Fruit fly (Drosophila melanogaster) whole organism, embryonic: ENCODE data around the gene nolo.
A peak's percentile ranks its signal among the peaks of the same experiment; 100 is the strongest.

ENCODE experiments used
- Atf3 ChIP-seq: fragments of 200-800 bp; sonication (Bioruptor generic); optimal IDR thresholded peaks from 3 replicates; lab custom pipeline; 2016; ENCODE audit warnings: missing biosample characterization, missing genetic modification characterization
- BtbVII ChIP-seq: fragments of 200-800 bp; sonication (Bioruptor generic); optimal IDR thresholded peaks from 3 replicates; lab custom pipeline; 2017; ENCODE audit warnings: missing biosample characterization, mild to moderate bottlenecking, missing genetic modification characterization
- CG11504 ChIP-seq: fragments of 200-800 bp; sonication (Bioruptor generic); optimal IDR thresholded peaks from 3 replicates; lab custom pipeline; 2019; ENCODE audit warnings: missing biosample characterization, mild to moderate bottlenecking, missing genetic modification characterization, moderate library complexity
- CG12744 ChIP-seq: fragments of 200-800 bp; sonication (Bioruptor generic); optimal IDR thresholded peaks from 2 replicates; lab custom pipeline; 2016; ENCODE audit warnings: missing biosample characterization, missing genetic modification characterization
- CG14441 ChIP-seq: fragments of 200-800 bp; sonication (Bioruptor generic); IDR thresholded peaks from 2 replicates; pipeline ENCODE4 v1.3.6; 2022; ENCODE audit warnings: missing biosample characterization, missing genetic modification characterization
- CG14860 ChIP-seq: fragments of 200-800 bp; sonication (Bioruptor generic); IDR thresholded peaks from 3 replicates; pipeline ENCODE4 v1.3.6; 2022; ENCODE audit warnings: missing biosample characterization, missing genetic modification characterization; ENCODE audit not compliant: partially characterized antibody
- CG15514 ChIP-seq: fragments of 200-800 bp; sonication (Bioruptor generic); optimal IDR thresholded peaks from 3 replicates; lab custom pipeline; 2017; ENCODE audit warnings: missing biosample characterization, missing genetic modification characterization, mild to moderate bottlenecking, moderate library complexity, missing genetic modification reagents
- CG16813 ChIP-seq: fragments of 200-800 bp; sonication (Bioruptor generic); IDR thresholded peaks from 3 replicates; pipeline ENCODE4 v1.3.6; 2022; ENCODE audit warnings: missing biosample characterization, missing genetic modification characterization; ENCODE audit not compliant: partially characterized antibody
- CG18476 ChIP-seq: fragments of 200-800 bp; sonication (Bioruptor generic); optimal IDR thresholded peaks from 2 replicates; lab custom pipeline; 2016; ENCODE audit warnings: missing biosample characterization, mild to moderate bottlenecking, missing genetic modification characterization
- CG2116 ChIP-seq: fragments of 200-800 bp; sonication (Bioruptor generic); optimal IDR thresholded peaks from 3 replicates; lab custom pipeline; 2018; ENCODE audit warnings: missing biosample characterization, mild to moderate bottlenecking, missing genetic modification characterization
- CG2120 ChIP-seq: fragments of 200-800 bp; sonication (Bioruptor generic); optimal IDR thresholded peaks from 3 replicates; lab custom pipeline; 2016; ENCODE audit warnings: missing biosample characterization, missing genetic modification characterization
- CG2678 ChIP-seq: fragments of 200-800 bp; sonication (Bioruptor generic); optimal IDR thresholded peaks from 3 replicates; lab custom pipeline; 2019; ENCODE audit warnings: missing biosample characterization, mild to moderate bottlenecking, missing genetic modification characterization, moderate library complexity
- CG31441 ChIP-seq: fragments of 200-800 bp; sonication (Bioruptor generic); IDR thresholded peaks from 2 replicates; pipeline ENCODE4 v1.3.6; 2022; ENCODE audit warnings: missing biosample characterization, missing genetic modification characterization
- CG4424 ChIP-seq: fragments of 200-800 bp; sonication (Bioruptor generic); optimal IDR thresholded peaks from 3 replicates; lab custom pipeline; 2016; ENCODE audit warnings: missing biosample characterization, missing genetic modification characterization
- CG5180 ChIP-seq: fragments of 200-800 bp; sonication (Bioruptor generic); optimal IDR thresholded peaks from 3 replicates; lab custom pipeline; 2017; ENCODE audit warnings: missing biosample characterization, missing genetic modification characterization, mild to moderate bottlenecking, moderate library complexity, missing genetic modification reagents
- CG6175 ChIP-seq: fragments of 200-800 bp; sonication (Bioruptor generic); IDR thresholded peaks from 3 replicates; pipeline ENCODE4 v1.3.6; 2022; ENCODE audit warnings: missing biosample characterization, missing genetic modification characterization
- CG6791 ChIP-seq: fragments of 200-800 bp; sonication (Bioruptor generic); IDR thresholded peaks from 3 replicates; pipeline ENCODE4 v1.3.6; 2022; ENCODE audit warnings: missing biosample characterization, missing genetic modification characterization; ENCODE audit not compliant: partially characterized antibody
- CG6813 ChIP-seq: fragments of 200-800 bp; sonication (Bioruptor generic); optimal IDR thresholded peaks from 2 replicates; lab custom pipeline; 2017; ENCODE audit warnings: missing biosample characterization, missing genetic modification characterization, mild to moderate bottlenecking, moderate library complexity, missing genetic modification reagents
- CG8924 ChIP-seq: fragments of 200-800 bp; optimal IDR thresholded peaks from 3 replicates; lab custom pipeline; 2019; ENCODE audit warnings: missing biosample characterization, mild to moderate bottlenecking, missing genetic modification characterization, moderate library complexity
- Dll ChIP-seq: fragments of 200-800 bp; sonication (Bioruptor generic); IDR thresholded peaks from 4 replicates; pipeline ENCODE4 v1.3.6; 2022; ENCODE audit warnings: missing biosample characterization, missing genetic modification characterization; ENCODE audit not compliant: partially characterized antibody
- Doc2 ChIP-seq: fragments of 200-800 bp; sonication (Bioruptor generic); IDR thresholded peaks from 2 replicates; pipeline ENCODE4 v1.3.6; 2022; ENCODE audit warnings: missing biosample characterization, missing genetic modification characterization
- Dp ChIP-seq: fragments of 200-800 bp; sonication (Bioruptor generic); optimal IDR thresholded peaks from 2 replicates; lab custom pipeline; 2018; ENCODE audit warnings: missing biosample characterization, mild to moderate bottlenecking, missing genetic modification characterization, moderate library complexity
- E2f2 ChIP-seq: fragments of 200-800 bp; sonication (Bioruptor generic); IDR thresholded peaks from 2 replicates; pipeline ENCODE4 v1.3.6; 2022; ENCODE audit warnings: missing biosample characterization, missing genetic modification characterization
- Eip74EF ChIP-seq, 2 experiments: fragments of 200-800 bp in 1 of 2; fragments of >200 bp in 1 of 2; sonication (Bioruptor generic) in 1 of 2; optimal IDR thresholded peaks; 2 replicates each; lab custom pipeline; 2017 to 2019; ENCODE audit warnings: missing biosample characterization in 2 of 2, missing genetic modification characterization in 2 of 2, mild to moderate bottlenecking in 1 of 2, moderate library complexity in 1 of 2
- HLHmδ ChIP-seq: fragments of 200-800 bp; sonication (Bioruptor generic); optimal IDR thresholded peaks from 2 replicates; lab custom pipeline; 2018; ENCODE audit warnings: missing biosample characterization, mild to moderate bottlenecking, missing genetic modification characterization, moderate library complexity
- Hr51 ChIP-seq, 2 experiments: fragments of 200-800 bp; sonication (Bioruptor generic); optimal IDR thresholded peaks; 2 replicates in 1 of 2; 3 replicates in 1 of 2; lab custom pipeline; 2016 to 2018; ENCODE audit warnings: missing biosample characterization in 2 of 2, missing genetic modification characterization in 2 of 2, mild to moderate bottlenecking in 1 of 2, moderate library complexity in 1 of 2
- Neu2 ChIP-seq: fragments of 200-800 bp; sonication (Bioruptor generic); optimal IDR thresholded peaks from 3 replicates; lab custom pipeline; 2016; ENCODE audit warnings: missing biosample characterization, missing genetic modification characterization, borderline replicate concordance
- Sin3A ChIP-seq: fragments of >200 bp; optimal IDR thresholded peaks from 2 replicates; lab custom pipeline; 2018
- Sox102F ChIP-seq: fragments of 200-800 bp; sonication (Bioruptor generic); optimal IDR thresholded peaks from 2 replicates; lab custom pipeline; 2018; ENCODE audit warnings: missing biosample characterization, mild to moderate bottlenecking, missing genetic modification characterization, moderate library complexity
- Tbp ChIP-seq: fragments of >200 bp; optimal IDR thresholded peaks from 2 replicates; lab custom pipeline; 2018; ENCODE audit warnings: missing biosample characterization, missing genetic modification characterization
- ash1 ChIP-seq: fragments of 200-800 bp; sonication (Bioruptor generic); optimal IDR thresholded peaks from 2 replicates; lab custom pipeline; 2018; ENCODE audit warnings: missing biosample characterization, mild to moderate bottlenecking, missing genetic modification characterization
- bigmax ChIP-seq: fragments of 200-800 bp; sonication (Bioruptor generic); optimal IDR thresholded peaks from 2 replicates; lab custom pipeline; 2018; ENCODE audit warnings: missing biosample characterization, mild to moderate bottlenecking, missing genetic modification characterization
- br ChIP-seq: fragments of >200 bp; optimal IDR thresholded peaks from 2 replicates; lab custom pipeline; 2017
- dysf ChIP-seq: fragments of 200-800 bp; sonication (Bioruptor generic); IDR thresholded peaks from 3 replicates; pipeline ENCODE4 v1.3.6; 2022; ENCODE audit warnings: missing biosample characterization, missing genetic modification characterization
- eve ChIP-seq, 2 experiments: fragments of >200 bp; optimal IDR thresholded peaks; 2 replicates each; lab custom pipeline; 2017; ENCODE audit warnings: missing biosample characterization in 2 of 2, missing genetic modification characterization in 2 of 2
- fru ChIP-seq: fragments of >200 bp; optimal IDR thresholded peaks from 2 replicates; lab custom pipeline; 2017
- gce ChIP-seq: fragments of 200-800 bp; sonication (Bioruptor generic); IDR thresholded peaks from 3 replicates; pipeline ENCODE4 v1.3.6; 2022; ENCODE audit warnings: missing biosample characterization, missing genetic modification characterization
- her ChIP-seq: fragments of 200-800 bp; sonication (Bioruptor generic); optimal IDR thresholded peaks from 2 replicates; lab custom pipeline; 2016; ENCODE audit warnings: missing biosample characterization, missing genetic modification characterization
- kah ChIP-seq: fragments of 200-800 bp; sonication (Bioruptor generic); optimal IDR thresholded peaks from 2 replicates; lab custom pipeline; 2018; ENCODE audit warnings: missing biosample characterization, mild to moderate bottlenecking, missing genetic modification characterization
- lmd ChIP-seq: fragments of 200-800 bp; sonication (Bioruptor generic); IDR thresholded peaks from 2 replicates; pipeline ENCODE4 v1.3.6; 2022; ENCODE audit warnings: missing biosample characterization, missing genetic modification characterization
- mirr ChIP-seq: fragments of 200-800 bp; sonication (Bioruptor generic); optimal IDR thresholded peaks from 3 replicates; lab custom pipeline; 2018; ENCODE audit warnings: missing biosample characterization, mild to moderate bottlenecking, missing genetic modification characterization
- nau ChIP-seq: fragments of 200-800 bp; sonication (Bioruptor generic); optimal IDR thresholded peaks from 3 replicates; lab custom pipeline; 2017; ENCODE audit warnings: missing biosample characterization, mild to moderate bottlenecking, missing genetic modification characterization, missing genetic modification reagents
- pum ChIP-seq: fragments of 200-800 bp; sonication (Bioruptor generic); optimal IDR thresholded peaks from 2 replicates; lab custom pipeline; 2016; ENCODE audit warnings: missing biosample characterization, missing genetic modification characterization
- salm ChIP-seq: fragments of 200-800 bp; sonication (Bioruptor generic); optimal IDR thresholded peaks from 2 replicates; lab custom pipeline; 2018; ENCODE audit warnings: missing biosample characterization, mild to moderate bottlenecking, missing genetic modification characterization
- seq ChIP-seq: fragments of 200-800 bp; sonication (Bioruptor generic); IDR thresholded peaks from 2 replicates; pipeline ENCODE4 v1.3.6; 2022; ENCODE audit warnings: missing biosample characterization, missing genetic modification characterization
- shn ChIP-seq: fragments of 200-800 bp; sonication (Bioruptor generic); optimal IDR thresholded peaks from 3 replicates; lab custom pipeline; 2016; ENCODE audit warnings: missing biosample characterization, missing genetic modification characterization
- vnd ChIP-seq: fragments of 200-800 bp; sonication (Bioruptor generic); IDR thresholded peaks from 3 replicates; pipeline ENCODE4 v1.3.6; 2022; ENCODE audit warnings: missing biosample characterization, missing genetic modification characterization; ENCODE audit not compliant: partially characterized antibody
- wdn ChIP-seq: fragments of 200-800 bp; sonication (Bioruptor generic); IDR thresholded peaks from 2 replicates; pipeline ENCODE4 v1.3.6; 2022; ENCODE audit warnings: missing biosample characterization, missing genetic modification characterization
- yki ChIP-seq: fragments of >200 bp; optimal IDR thresholded peaks from 3 replicates; lab custom pipeline; 2018
- zfh2 ChIP-seq: fragments of 200-800 bp; sonication (Bioruptor generic); optimal IDR thresholded peaks from 2 replicates; lab custom pipeline; 2016; ENCODE audit warnings: missing biosample characterization, missing genetic modification characterization

The nolo gene

dm6 chr2L:21676556-21676955 lies 7.3 kb upstream of the nolo start (continued):
- TF ChIP-seq CG6175: peak; percentile 74
- TF ChIP-seq, all 482 proteins: peak for 25

- TF ChIP-seq Neu2 (no peak), CG6813 (GFP tag; lab: Kevin White, UChicago) (no peak), Dp (peak; percentile 9), CG6791 (GFP tag; lab: Robert Waterston, UW) (0 out of 3 replicates have a peak, but pooled peaks have one; percentile 54), Sox102F (GFP tag; lab: Kevin White, UChicago) (no peak), eve (GFP tag; optimal IDR thresholded peaks at IDR 0.05; lab: Kevin White, UChicago) (no peak), Atf3 (no peak), CG14860 (peak; percentile 41; the same call in 1 of the 3 replicates), Hr51 (GFP tag; optimal IDR thresholded peaks at IDR 0.05; lab: Kevin White, UChicago) (no peak), CG4424 (GFP tag; lab: Kevin White, UChicago) (no peak), CG2678 (tag; lab: Kevin White, UChicago) (no peak), her (GFP tag; lab: Kevin White, UChicago) (no peak), CG31441 (GFP tag; lab: Robert Waterston, UW) (no peak), Eip74EF (GFP tag; optimal IDR thresholded peaks at IDR 0.05; lab: Kevin White, UChicago) (no peak), HLHmδ (GFP tag; lab: Kevin White, UChicago) (no peak), Doc2 (GFP tag; lab: Robert Waterston, UW) (no peak), E2f2 (GFP tag; lab: Robert Waterston, UW) (no peak), Tbp (GFP tag; lab: Kevin White, UChicago) (no peak), lmd (no peak), CG11504 (tag; lab: Kevin White, UChicago) (peak; percentile 27), pum (GFP tag; lab: Kevin White, UChicago) (no peak), dysf (GFP tag; lab: Robert Waterston, UW) (no peak), CG2120 (GFP tag; lab: Kevin White, UChicago) (no peak), seq (GFP tag; lab: Robert Waterston, UW) (no peak), CG2116 (GFP tag; lab: Kevin White, UChicago) (peak; percentile 90), yki (lab: Kevin White, UChicago) (no peak), nau (GFP tag; lab: Kevin White, UChicago) (no peak), bigmax (GFP tag; lab: Kevin White, UChicago) (no peak), kah (GFP tag; lab: Kevin White, UChicago) (no peak), BtbVII (no peak), vnd (GFP tag; lab: Robert Waterston, UW) (no peak), shn (GFP tag; lab: Kevin White, UChicago) (no peak), ash1 (GFP tag; lab: Kevin White, UChicago) (no peak), gce (GFP tag; lab: Robert Waterston, UW) (no peak), wdn (GFP tag; lab: Robert Waterston, UW) (no peak), CG16813 (GFP tag; lab: Robert Waterston, UW) (peak; percentile 69), salm (tag; lab: Kevin White, UChicago) (no peak), CG15514 (GFP tag; lab: Kevin White, UChicago) (peak; percentile 58), CG18476 (GFP tag; lab: Kevin White, UChicago) (no peak), mirr (GFP tag; lab: Kevin White, UChicago) (no peak), CG14441 (no peak), CG5180 (no peak), br (lab: Kevin White, UChicago) (no peak), zfh2 (no peak), Sin3A (peak; percentile 7), CG8924 (no peak), CG12744 (GFP tag; lab: Kevin White, UChicago) (no peak), fru (lab: Kevin White, UChicago) (no peak), Dll (GFP tag; lab: Robert Waterston, UW) (peak; percentile 68)
These were observed 6.4 kb upstream of the nolo start, which contains the start of gene CG2225 for dm6 chr2L:21677480-21677930. Gene CG2225 (minus strand): TSS chr2L:21677530.
